Fruit fly (Drosophila melanogaster): Measurements from ENCODE around the gene CG3078.

DNA sequence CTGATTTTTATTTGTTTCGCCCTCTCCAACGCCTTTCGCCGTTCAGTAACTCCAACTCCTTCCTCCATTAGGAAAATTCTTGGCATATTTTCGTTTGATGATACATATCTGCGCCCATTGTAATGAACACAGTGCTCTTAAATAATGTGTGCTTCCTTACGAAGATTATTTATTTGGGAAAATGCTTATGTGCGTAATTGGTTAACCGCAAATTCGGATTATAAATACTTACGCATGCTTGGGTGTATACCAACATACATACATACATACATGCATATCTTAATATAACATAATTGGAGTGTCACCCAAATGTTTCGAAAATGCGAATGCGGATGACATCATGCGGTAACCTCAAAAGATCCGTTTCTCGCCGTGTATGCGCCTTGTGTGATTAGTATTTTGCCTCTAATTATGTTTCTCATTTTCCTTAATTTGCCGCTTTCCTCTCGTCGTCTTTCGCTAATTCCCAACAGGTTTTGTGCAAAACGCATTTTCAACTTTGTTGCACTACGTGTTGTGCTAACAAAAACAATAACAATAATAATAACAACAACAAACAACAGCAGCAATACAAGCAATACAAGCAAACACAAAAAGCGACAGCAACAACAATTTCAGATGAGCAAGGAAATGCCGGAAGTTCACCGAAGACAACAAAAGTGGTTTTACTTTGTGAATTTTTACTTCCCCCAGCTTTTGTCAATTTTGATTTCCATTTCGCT lies 45.0 kb upstream of the CG3078 start:
- TF ChIP-seq Dll (optimal IDR thresholded peaks at IDR 0.05) (no peak), pan (optimal IDR thresholded peaks at IDR 0.05) (no peak)

Data from whole organism.